Worm (Caenorhabditis elegans) whole organism, young adult: ENCODE measurements around the gene mip-1.

Experiments used
- B0035.1 ChIP-seq: sonication (generic microtip); optimal IDR thresholded peaks from 2 replicates; lab custom pipeline; 2016; ENCODE audit warnings: missing genetic modification characterization, mild to moderate bottlenecking, missing compliant biosample characterization, missing genotype, missing genetic modification reagents
- C06A6.2 ChIP-seq: fragments of 200-800 bp; sonication (Bioruptor generic); conservative IDR thresholded peaks from 2 replicates; pipeline ENCODE4 v1.3.6; 2022; ENCODE audit warnings: missing genetic modification characterization, missing compliant biosample characterization
- F23B12.7 ChIP-seq: sonication (generic microtip); optimal IDR thresholded peaks from 2 replicates; lab custom pipeline; 2017; ENCODE audit warnings: missing genetic modification characterization, mild to moderate bottlenecking, missing compliant biosample characterization, antibody characterized with exemption, moderate library complexity; ENCODE audit not compliant: insufficient read depth
- K12H6.12 ChIP-seq: fragments of 200-800 bp; sonication (Bioruptor generic); optimal IDR thresholded peaks from 2 replicates; lab custom pipeline; 2018; ENCODE audit warnings: mild to moderate bottlenecking, missing genetic modification characterization, missing compliant biosample characterization
- ama-1 ChIP-seq, 3 experiments: fragments of 150-350 bp in 1 of 3; sonication (generic microtip) in 2 of 3; optimal IDR thresholded peaks; 2 replicates each; lab custom pipeline; 2014 to 2018; ENCODE audit warnings: missing biosample characterization in 2 of 3, missing genetic modification characterization in 2 of 3, missing genetic modification reagents in 2 of 3
- hsf-1 ChIP-seq: fragments of 200-800 bp; sonication (Bioruptor generic); IDR thresholded peaks from 2 replicates; pipeline ENCODE4 v1.3.6; 2022; ENCODE audit warnings: missing genetic modification reagents, missing genetic modification characterization, missing compliant biosample characterization
- tbp1 ChIP-seq: fragments of 200-800 bp; sonication (Bioruptor generic); optimal IDR thresholded peaks from 2 replicates; lab custom pipeline; 2018; ENCODE audit warnings: mild to moderate bottlenecking, missing genetic modification characterization, missing compliant biosample characterization
- tbx-9 ChIP-seq: sonication (generic microtip); optimal IDR thresholded peaks from 2 replicates; lab custom pipeline; 2016; ENCODE audit warnings: borderline replicate concordance, missing genetic modification characterization, inconsistent platforms, missing compliant biosample characterization
- unc-62 ChIP-seq: fragments of 150-350 bp; optimal IDR thresholded peaks from 2 replicates; lab custom pipeline; 2014; ENCODE audit warnings: missing biosample characterization, missing genetic modification reagents, missing genetic modification characterization
- ztf-25 ChIP-seq: fragments of 200-800 bp; sonication (Bioruptor generic); IDR thresholded peaks from 2 replicates; pipeline ENCODE4 v1.3.6; 2022; ENCODE audit warnings: missing genetic modification reagents, missing genetic modification characterization, missing compliant biosample characterization

DNA sequence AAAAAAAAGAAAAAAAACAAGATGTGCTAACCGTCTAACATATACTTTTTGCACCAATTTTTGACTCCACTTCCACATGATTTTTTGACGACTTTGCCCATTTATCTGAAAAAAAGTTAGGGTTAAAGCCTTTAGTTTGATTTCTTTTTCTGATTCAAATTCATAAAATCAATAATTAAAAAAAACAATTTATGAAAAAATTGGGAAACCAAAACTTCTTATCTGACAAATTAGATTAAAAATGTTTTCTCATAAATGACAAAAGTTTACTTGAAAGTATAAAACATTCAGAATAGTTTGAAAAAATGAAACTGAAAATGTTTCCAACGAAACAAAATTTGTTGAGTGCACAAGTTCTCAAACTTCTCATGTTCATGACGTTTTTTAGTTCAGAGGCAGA lies 27.0 kb downstream of the mip-1 start, which contains the start of gene F26A1.7:
- TF ChIP-seq tbx-9 (tag; lab: Kevin White, UChicago) (no peak), hsf-1 (GFP tag; lab: Robert Waterston, UW) (no peak), tbp1 (GFP tag; lab: Kevin White, UChicago) (no peak), C06A6.2 (GFP tag; lab: Robert Waterston, UW) (no peak), K12H6.12 (tag; lab: Kevin White, UChicago) (no peak), B0035.1 (tag; lab: Kevin White, UChicago) (no peak), ztf-25 (no peak), unc-62 (GFP tag; lab: Kevin White, UChicago) (no peak), ama-1 (optimal IDR thresholded peaks at IDR 0.05; lab: Kevin White, UChicago) (no peak), ama-1 (GFP tag; optimal IDR thresholded peaks at IDR 0.05; lab: Kevin White, UChicago) (no peak), F23B12.7 (tag; lab: Kevin White, UChicago) (no peak)
